Fruit fly (Drosophila melanogaster): ENCODE results near the gene jar.
A peak's percentile ranks its signal among the peaks of the same experiment; 100 is the strongest.

jar gene

dm6 chr3R:24252494-24252893, 18.5 kb downstream of the jar start, which contains the start of gene beta-PheRS (continued):
- TF ChIP-seq CG8388 (GFP tag; optimal IDR thresholded peaks at IDR 0.05) (peak; percentile 86), HLH4C (GFP tag; IDR thresholded peaks at IDR 0.05; ENCODE audit: partially characterized antibody) (peak; percentile 84), CG10267 (tag; optimal IDR thresholded peaks at IDR 0.05) (peak; percentile 84), grn (GFP tag; optimal IDR thresholded peaks at IDR 0.05) (no peak), CG2678 (tag; optimal IDR thresholded peaks at IDR 0.05) (no peak), dm (GFP tag; optimal IDR thresholded peaks at IDR 0.05) (peak; percentile 78), CG9932 (GFP tag; IDR thresholded peaks at IDR 0.05) (peak; percentile 86), amos (GFP tag; IDR thresholded peaks at IDR 0.05; ENCODE audit: partially characterized antibody) (peak; percentile 97), CG13624 (GFP tag; optimal IDR thresholded peaks at IDR 0.05) (peak; percentile 64), CG6654 (GFP tag; optimal IDR thresholded peaks at IDR 0.05) (no peak), Dip2 (GFP tag; IDR thresholded peaks at IDR 0.05) (no peak), CG15601 (tag; optimal IDR thresholded peaks at IDR 0.05) (no peak), CG4424 (GFP tag; optimal IDR thresholded peaks at IDR 0.05) (no peak), cwo (GFP tag; optimal IDR thresholded peaks at IDR 0.05) (no peak), CG3407 (GFP tag; optimal IDR thresholded peaks at IDR 0.05) (no peak), CG17912 (GFP tag; optimal IDR thresholded peaks at IDR 0.05) (peak; percentile 59), fd102C (GFP tag; optimal IDR thresholded peaks at IDR 0.05) (no peak), CG10654 (GFP tag; optimal IDR thresholded peaks at IDR 0.05) (peak; percentile 35), Med (GFP tag) (peak; percentile 95), CG7786 (GFP tag; optimal IDR thresholded peaks at IDR 0.05) (peak; percentile 48), Opbp (GFP tag; IDR thresholded peaks at IDR 0.05; ENCODE audit: partially characterized antibody) (peak; percentile 94), HLH54F (GFP tag; optimal IDR thresholded peaks at IDR 0.05) (peak; percentile 61), ash1 (GFP tag; optimal IDR thresholded peaks at IDR 0.05) (peak; percentile 12), trem (tag; optimal IDR thresholded peaks at IDR 0.05) (peak; percentile 82), CG18764 (GFP tag; optimal IDR thresholded peaks at IDR 0.05) (no peak), CG2116 (GFP tag; optimal IDR thresholded peaks at IDR 0.05) (peak; percentile 49), pfk (GFP tag; optimal IDR thresholded peaks at IDR 0.05) (peak; percentile 16), CG4730 (GFP tag; IDR thresholded peaks at IDR 0.05) (no peak), CG6689 (GFP tag; IDR thresholded peaks at IDR 0.05) (peak; percentile 36; the same call in 1 of the 2 replicates), HmgZ (tag; optimal IDR thresholded peaks at IDR 0.05) (peak; percentile 88), Bteb2 (GFP tag; optimal IDR thresholded peaks at IDR 0.05) (peak; percentile 70), CG2199 (GFP tag; IDR thresholded peaks at IDR 0.05) (peak; percentile 71; the same call in 1 of the 3 replicates), ato (GFP tag; IDR thresholded peaks at IDR 0.05; ENCODE audit: partially characterized antibody) (peak; percentile 90), E2f2 (GFP tag; IDR thresholded peaks at IDR 0.05) (peak; percentile 56; the same call in 1 of the 2 replicates), kah (GFP tag; optimal IDR thresholded peaks at IDR 0.05) (no peak), CG15696 (tag; optimal IDR thresholded peaks at IDR 0.05) (peak; percentile 22), CG2120 (GFP tag; optimal IDR thresholded peaks at IDR 0.05) (peak; percentile 75), CG12942 (GFP tag; optimal IDR thresholded peaks at IDR 0.05) (peak; percentile 35), CG8924 (tag; optimal IDR thresholded peaks at IDR 0.05) (no peak), CG15269 (tag; optimal IDR thresholded peaks at IDR 0.05) (no peak), gem (tag; optimal IDR thresholded peaks at IDR 0.05) (no peak), pita (GFP tag; optimal IDR thresholded peaks at IDR 0.05) (no peak), bcd (GFP tag; optimal IDR thresholded peaks at IDR 0.05) (no peak), Dip3 (GFP tag; optimal IDR thresholded peaks at IDR 0.05) (peak; percentile 28), Hmx (GFP tag; optimal IDR thresholded peaks at IDR 0.05) (no peak), Kr (GFP tag; optimal IDR thresholded peaks at IDR 0.05) (no peak), kay (GFP tag; optimal IDR thresholded peaks at IDR 0.05) (peak; percentile 41), otp (GFP tag; IDR thresholded peaks at IDR 0.05) (no peak; the same call in 2 of the 3 replicates), tap (tag; optimal IDR thresholded peaks at IDR 0.05) (no peak), sug (tag; optimal IDR thresholded peaks at IDR 0.05) (no peak), NC2α (GFP tag; optimal IDR thresholded peaks at IDR 0.05) (no peak)

Measured in whole organism, embryonic.